Fruit fly (Drosophila melanogaster) S2 (cell line): ENCODE data around the gene Or67a.

Experiments used
- CG8478 ChIP-seq: fragments of >200 bp; optimal IDR thresholded peaks from 2 replicates; lab custom pipeline; 2018
- CTCF ChIP-seq, 2 experiments: fragments of >200 bp; optimal IDR thresholded peaks; 2 replicates each; lab custom pipeline; 2018

DNA sequence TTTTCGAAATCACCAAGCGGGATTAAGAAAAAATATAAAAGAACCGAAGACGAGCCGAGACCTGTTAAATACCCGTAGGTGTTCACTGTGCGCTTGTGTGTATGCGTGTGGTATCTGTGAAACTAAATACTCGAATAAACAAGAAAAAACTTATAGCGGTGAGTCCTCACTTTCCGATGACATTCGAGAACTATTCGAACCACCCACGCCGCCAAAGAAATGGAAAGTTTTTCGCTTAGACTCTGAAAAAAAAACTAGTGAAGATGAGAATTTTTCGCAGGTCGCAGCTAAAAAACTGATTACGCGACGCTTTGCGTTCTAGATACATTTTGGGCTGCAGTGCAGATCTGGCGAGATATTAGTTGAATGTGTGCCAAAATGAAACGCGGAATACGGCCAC lies 19.0 kb downstream of the Or67a start:
- TF ChIP-seq CG8478 (lab: Kevin White, UChicago) (no peak), CTCF (optimal IDR thresholded peaks at IDR 0.05; lab: Kevin White, UChicago) (no peak)
